Fruit fly (Drosophila melanogaster): ENCODE measurements around the gene tgy.
A peak's percentile ranks its signal among the peaks of the same experiment; 100 is the strongest.

Gene tgy

DNA sequence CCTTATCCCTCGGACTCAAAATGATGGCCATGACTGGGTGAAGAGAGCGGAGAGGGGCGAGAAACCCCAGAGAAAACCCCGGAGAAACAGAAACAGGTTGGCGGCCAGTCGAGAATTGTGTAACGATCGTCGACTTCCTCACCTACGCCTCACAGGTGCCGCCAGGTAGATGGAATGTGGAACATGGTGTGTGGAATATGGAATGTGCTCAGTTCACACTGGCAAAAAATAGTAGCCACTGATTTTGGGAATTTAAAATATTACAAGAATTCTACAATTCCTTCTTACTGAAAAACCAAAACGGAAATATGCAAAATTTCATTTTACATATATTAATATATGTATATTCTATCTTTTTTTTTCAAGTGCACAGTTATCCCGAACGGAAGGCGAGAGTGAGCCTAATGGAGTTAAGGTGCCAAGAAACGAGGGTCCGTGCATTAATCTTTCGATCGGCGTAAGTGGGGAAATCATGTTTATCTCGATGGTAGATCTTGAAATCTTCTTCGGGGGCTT, 28.9 kb upstream of the tgy start (continued):
- TF ChIP-seq CG32772 (GFP tag; IDR thresholded peaks at IDR 0.05) (peak; percentile 82), CG9727 (GFP tag; optimal IDR thresholded peaks at IDR 0.05) (peak; percentile 96), Dbx (GFP tag; IDR thresholded peaks at IDR 0.05) (peak; percentile 85), HmgZ (tag; optimal IDR thresholded peaks at IDR 0.05) (peak; percentile 50), pb (GFP tag; optimal IDR thresholded peaks at IDR 0.05) (no peak), scrt (GFP tag; optimal IDR thresholded peaks at IDR 0.05) (peak; percentile 65), chn (GFP tag; optimal IDR thresholded peaks at IDR 0.05) (peak; percentile 69), sug (tag; optimal IDR thresholded peaks at IDR 0.05) (peak; percentile 35), dati (GFP tag; IDR thresholded peaks at IDR 0.05) (no peak), br (optimal IDR thresholded peaks at IDR 0.05) (no peak), NFAT (GFP tag; IDR thresholded peaks at IDR 0.05) (peak; percentile 68), crc (GFP tag; optimal IDR thresholded peaks at IDR 0.05) (no peak), chif (GFP tag; optimal IDR thresholded peaks at IDR 0.05) (peak in 1 of 2 experiments; percentile 64), CG34422 (GFP tag; IDR thresholded peaks at IDR 0.05) (peak; percentile 76; the same call in 2 of the 3 replicates), dan (GFP tag; IDR thresholded peaks at IDR 0.05) (peak; percentile 78), PHDP (tag; optimal IDR thresholded peaks at IDR 0.05) (peak; percentile 76), gt (GFP tag; IDR thresholded peaks at IDR 0.05) (peak; percentile 52; the same call in 1 of the 2 replicates), otp (GFP tag; IDR thresholded peaks at IDR 0.05) (peak; percentile 87), E2f1 (GFP tag; IDR thresholded peaks at IDR 0.05) (peak; percentile 78), H2.0 (GFP tag; IDR thresholded peaks at IDR 0.05) (peak; percentile 63), CG2129 (GFP tag; IDR thresholded peaks at IDR 0.05; ENCODE audit: partially characterized antibody) (no peak), NK7.1 (GFP tag; optimal IDR thresholded peaks at IDR 0.05) (no peak), CG8924 (tag; optimal IDR thresholded peaks at IDR 0.05) (peak; percentile 88), cad (GFP tag; optimal IDR thresholded peaks at IDR 0.05) (no peak), CG8765 (GFP tag; IDR thresholded peaks at IDR 0.05) (peak; percentile 90), sima (GFP tag; optimal IDR thresholded peaks at IDR 0.05) (no peak), HLH3B (GFP tag; IDR thresholded peaks at IDR 0.05) (peak; percentile 73), B-H2 (GFP tag; optimal IDR thresholded peaks at IDR 0.05) (peak; percentile 37), CG6272 (GFP tag; IDR thresholded peaks at IDR 0.05) (peak; percentile 72), CG11696 (GFP tag; IDR thresholded peaks at IDR 0.05) (peak; percentile 60), CTCF (GFP tag; optimal IDR thresholded peaks at IDR 0.05) (no peak), CG1602 (GFP tag; optimal IDR thresholded peaks at IDR 0.05) (peak; percentile 84), CG10654 (GFP tag; optimal IDR thresholded peaks at IDR 0.05) (peak; percentile 75), Neu2 (GFP tag; optimal IDR thresholded peaks at IDR 0.05; ENCODE audit: borderline replicate concordance) (no peak), shn (GFP tag; optimal IDR thresholded peaks at IDR 0.05) (no peak), hbn (GFP tag; IDR thresholded peaks at IDR 0.05; ENCODE audit: partially characterized antibody) (no peak), CrebB (tag; optimal IDR thresholded peaks at IDR 0.05) (peak; percentile 29), unc-4 (GFP tag; IDR thresholded peaks at IDR 0.05; ENCODE audit: partially characterized antibody) (no peak), ERR (GFP tag; optimal IDR thresholded peaks at IDR 0.05) (no peak), maf-S (GFP tag; optimal IDR thresholded peaks at IDR 0.05) (no peak), Hsf (GFP tag; optimal IDR thresholded peaks at IDR 0.05) (peak; percentile 54), repo (GFP tag; optimal IDR thresholded peaks at IDR 0.05) (no peak), ken (GFP tag; IDR thresholded peaks at IDR 0.05) (peak; percentile 48; the same call in 1 of the 3 replicates), luna (GFP tag; optimal IDR thresholded peaks at IDR 0.05) (no peak), CG17328 (GFP tag; IDR thresholded peaks at IDR 0.05) (peak; percentile 87), CG17829 (tag; optimal IDR thresholded peaks at IDR 0.05) (peak; percentile 92), CG3281 (GFP tag; optimal IDR thresholded peaks at IDR 0.05) (peak; percentile 69), amos (GFP tag; IDR thresholded peaks at IDR 0.05; ENCODE audit: partially characterized antibody) (no peak), h (optimal IDR thresholded peaks at IDR 0.05) (no peak), ase (GFP tag; IDR thresholded peaks at IDR 0.05) (peak; percentile 47; the same call in 1 of the 3 replicates), CG10209 (GFP tag; optimal IDR thresholded peaks at IDR 0.05) (peak; percentile 81), Fer3 (tag; optimal IDR thresholded peaks at IDR 0.05) (peak; percentile 77), CG10979 (tag; optimal IDR thresholded peaks at IDR 0.05) (peak; percentile 93)
